ENCODE assay signal across 2 fruit fly cellular contexts in the genomic region with DNA sequence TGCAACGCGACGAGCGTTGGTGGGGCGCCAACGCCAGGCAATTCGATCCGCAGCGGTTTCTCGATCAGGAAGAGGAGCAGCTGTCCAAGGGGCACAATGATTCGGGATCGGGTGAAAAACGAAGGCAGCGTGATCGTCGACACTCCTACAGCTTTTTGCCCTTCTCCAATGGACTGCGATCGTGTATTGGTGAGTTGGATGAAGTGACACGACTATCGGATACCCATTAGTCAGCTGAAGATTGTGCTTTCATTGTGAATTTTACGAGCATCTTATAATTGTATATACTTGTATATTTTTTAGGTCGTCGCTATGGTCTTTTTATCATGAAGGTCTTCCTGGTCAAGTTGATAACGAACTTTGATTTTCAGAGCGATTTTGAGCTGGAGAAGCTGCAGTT.
A peak's percentile ranks its signal among the peaks of the same experiment; 100 is the strongest.
TF ChIP-seq lines count a peak whose summit lies in the region.

No protein-coding gene starts in this region.

- no peak for TF ChIP-seq CTCF in whole organism, embryonic (GFP tag; optimal IDR thresholded peaks at IDR 0.05; lab: Kevin White, UChicago)

TF ChIP-seq in whole organism, embryonic, 481 proteins besides CTCF, POLR2A, EP300 and RAD21 (continues in another document):
- TF ChIP-seq tio (GFP tag; optimal IDR thresholded peaks at IDR 0.05; lab: Kevin White, UChicago) (no peak), Dip2 (GFP tag; IDR thresholded peaks at IDR 0.05; lab: Robert Waterston, UW) (no peak), Dref (GFP tag; IDR thresholded peaks at IDR 0.05; lab: Robert Waterston, UW) (no peak), Abd-B (GFP tag; optimal IDR thresholded peaks at IDR 0.05; lab: Kevin White, UChicago) (no peak), Sox100B (GFP tag; optimal IDR thresholded peaks at IDR 0.05; lab: Kevin White, UChicago) (no peak), Awh (GFP tag; IDR thresholded peaks at IDR 0.05; lab: Robert Waterston, UW) (no peak), scrt (GFP tag; optimal IDR thresholded peaks at IDR 0.05; lab: Kevin White, UChicago) (no peak), CG32772 (GFP tag; IDR thresholded peaks at IDR 0.05; lab: Robert Waterston, UW) (no peak), lab (GFP tag; optimal IDR thresholded peaks at IDR 0.05; lab: Kevin White, UChicago) (no peak), CG4404 (GFP tag; IDR thresholded peaks at IDR 0.05; lab: Robert Waterston, UW) (no peak), HHEX (GFP tag; optimal IDR thresholded peaks at IDR 0.05; lab: Kevin White, UChicago) (no peak), chif (GFP tag; optimal IDR thresholded peaks at IDR 0.05; lab: Kevin White, UChicago) (no peak), CG11093 (GFP tag; IDR thresholded peaks at IDR 0.05; lab: Robert Waterston, UW) (no peak), sima (GFP tag; optimal IDR thresholded peaks at IDR 0.05; lab: Kevin White, UChicago) (no peak), Elba2 (GFP tag; optimal IDR thresholded peaks at IDR 0.05; lab: Kevin White, UChicago) (no peak), mirr (GFP tag; optimal IDR thresholded peaks at IDR 0.05; lab: Kevin White, UChicago) (no peak), pho (GFP tag; optimal IDR thresholded peaks at IDR 0.05; lab: Kevin White, UChicago) (no peak), Ada2b (GFP tag; IDR thresholded peaks at IDR 0.05; lab: Robert Waterston, UW) (no peak), CG30431 (GFP tag; optimal IDR thresholded peaks at IDR 0.05; lab: Kevin White, UChicago) (no peak), grn (GFP tag; optimal IDR thresholded peaks at IDR 0.05; lab: Kevin White, UChicago) (no peak), CG8924 (tag; optimal IDR thresholded peaks at IDR 0.05; lab: Kevin White, UChicago) (no peak), nerfin-2 (GFP tag; IDR thresholded peaks at IDR 0.05; lab: Robert Waterston, UW; ENCODE audit: partially characterized antibody) (peak; percentile 62), inv (GFP tag; IDR thresholded peaks at IDR 0.05; lab: Robert Waterston, UW; ENCODE audit: partially characterized antibody) (no peak), Bteb2 (GFP tag; optimal IDR thresholded peaks at IDR 0.05; lab: Kevin White, UChicago) (no peak), MBD-R2 (GFP tag; IDR thresholded peaks at IDR 0.05; lab: Robert Waterston, UW) (no peak), Dad (GFP tag; optimal IDR thresholded peaks at IDR 0.05; lab: Kevin White, UChicago) (no peak), CG17359 (tag; optimal IDR thresholded peaks at IDR 0.05; lab: Kevin White, UChicago) (no peak), CG13624 (GFP tag; optimal IDR thresholded peaks at IDR 0.05; lab: Kevin White, UChicago) (no peak), hth (optimal IDR thresholded peaks at IDR 0.05; lab: Kevin White, UChicago) (no peak), knrl (GFP tag; IDR thresholded peaks at IDR 0.05; lab: Robert Waterston, UW; ENCODE audit: partially characterized antibody) (no peak), CG11085 (GFP tag; IDR thresholded peaks at IDR 0.05; lab: Robert Waterston, UW) (no peak), pan (optimal IDR thresholded peaks at IDR 0.05; lab: Kevin White, UChicago) (no peak), pan (GFP tag; optimal IDR thresholded peaks at IDR 0.05 in 1 of 2, IDR thresholded peaks at IDR 0.05 in 1 of 2) (no peak), CG17186 (GFP tag; optimal IDR thresholded peaks at IDR 0.05; lab: Kevin White, UChicago) (no peak), al (GFP tag; IDR thresholded peaks at IDR 0.05; lab: Robert Waterston, UW) (no peak), CG32767 (GFP tag; IDR thresholded peaks at IDR 0.05; lab: Robert Waterston, UW) (no peak), Camta (GFP tag; optimal IDR thresholded peaks at IDR 0.05; lab: Kevin White, UChicago) (no peak), CG6683 (GFP tag; optimal IDR thresholded peaks at IDR 0.05; lab: Kevin White, UChicago) (no peak), bbx (GFP tag; IDR thresholded peaks at IDR 0.05; lab: Robert Waterston, UW; ENCODE audit: partially characterized antibody) (no peak), HLH4C (GFP tag; IDR thresholded peaks at IDR 0.05; lab: Robert Waterston, UW; ENCODE audit: partially characterized antibody) (peak; percentile 73), CG7556 (GFP tag; optimal IDR thresholded peaks at IDR 0.05; lab: Kevin White, UChicago) (no peak), Dll (GFP tag; IDR thresholded peaks at IDR 0.05; lab: Robert Waterston, UW; ENCODE audit: partially characterized antibody) (0 out of 4 replicates have a peak, but pooled peaks have one; percentile 22), Hr78 (GFP tag; optimal IDR thresholded peaks at IDR 0.05; lab: Kevin White, UChicago) (no peak), CG6854 (GFP tag; optimal IDR thresholded peaks at IDR 0.05; lab: Kevin White, UChicago) (no peak)

TF ChIP-seq in whole organism, prepupa, 60 proteins besides CTCF, POLR2A, EP300 and RAD21:
- TF ChIP-seq CG3032 (tag; optimal IDR thresholded peaks at IDR 0.05; lab: Kevin White, UChicago), result no peak
- no peak for TF ChIP-seq Ets96B (tag; optimal IDR thresholded peaks at IDR 0.05; lab: Kevin White, UChicago)
- TF ChIP-seq svp (GFP tag; lab: Kevin White, UChicago), result peak; percentile 60
- TF ChIP-seq Ets21C (GFP tag; optimal IDR thresholded peaks at IDR 0.05; lab: Kevin White, UChicago), result no peak
- TF ChIP-seq Blimp-1 (GFP tag; optimal IDR thresholded peaks at IDR 0.05; lab: Kevin White, UChicago), result no peak
- TF ChIP-seq net (GFP tag; optimal IDR thresholded peaks at IDR 0.05; lab: Kevin White, UChicago), result no peak
- TF ChIP-seq CG6792 (GFP tag; optimal IDR thresholded peaks at IDR 0.05; lab: Kevin White, UChicago), result no peak
- TF ChIP-seq Hr38 (GFP tag; optimal IDR thresholded peaks at IDR 0.05; lab: Kevin White, UChicago), result no peak
TF ChIP-seq in whole organism, prepupa: peak in this region for 1.
